Worm (Caenorhabditis elegans) whole organism, L4/young adult: Measurements from ENCODE around the gene F32E10.5.

Source experiments
- W03F9.2 ChIP-seq: fragments of 150-350 bp; optimal IDR thresholded peaks from 2 replicates; lab custom pipeline; 2014; ENCODE audit warnings: missing biosample characterization, missing genetic modification characterization
- dao-5 ChIP-seq: sonication (generic microtip); optimal IDR thresholded peaks from 2 replicates; lab custom pipeline; 2016; ENCODE audit warnings: missing genotype, missing genetic modification characterization, moderate library complexity, missing compliant biosample characterization
- him-1 ChIP-seq: sonication (generic microtip); optimal IDR thresholded peaks from 2 replicates; lab custom pipeline; 2016; ENCODE audit warnings: missing genotype, missing genetic modification reagents, missing genetic modification characterization, missing compliant biosample characterization

ce11 chrIV:7585273-7585882 is 7.2 kb upstream of the F32E10.5 start:
- no peak for TF ChIP-seq W03F9.2
- no peak for TF ChIP-seq dao-5 (tag; lab: Kevin White, UChicago)
- peak; percentile 14 for TF ChIP-seq him-1 (tag; lab: Kevin White, UChicago)
